Worm (Caenorhabditis elegans): ENCODE data around the gene str-252.

Gene str-252

DNA sequence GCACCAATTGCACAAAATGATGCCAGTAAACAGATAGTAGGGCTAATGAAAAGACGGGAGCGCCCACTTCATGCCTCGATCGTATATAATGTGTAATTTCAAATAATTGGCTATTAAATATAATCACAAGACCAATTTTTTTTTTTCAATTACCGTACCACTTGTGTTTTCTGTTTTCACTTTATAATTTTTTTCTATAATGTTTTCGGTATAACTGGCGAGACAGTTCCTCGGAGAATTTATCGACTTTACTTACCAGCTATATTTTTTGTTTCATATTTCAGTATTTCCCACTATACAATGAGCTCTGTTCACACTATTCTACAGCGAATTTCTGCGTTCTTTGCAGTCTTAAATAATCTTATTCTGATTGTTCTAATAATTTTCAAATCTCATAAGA is at the start of gene str-252:
Gene str-252 (plus strand): TSS at position 301 of the 400 bp plus-strand sequence.
- no peak for TF ChIP-seq ccch-3 (GFP tag; optimal IDR thresholded peaks at IDR 0.05)
- no peak for TF ChIP-seq ztf-18 (tag; optimal IDR thresholded peaks at IDR 0.05)
- TF ChIP-seq nfya-2 (GFP tag; IDR thresholded peaks at IDR 0.05), result no peak
- no peak for TF ChIP-seq tbp1 (GFP tag; optimal IDR thresholded peaks at IDR 0.05)
- no peak for TF ChIP-seq lin-54 (GFP tag; optimal IDR thresholded peaks at IDR 0.05)
- TF ChIP-seq madf-6 (GFP tag; IDR thresholded peaks at IDR 0.05), result no peak
- no peak for TF ChIP-seq attf-6 (GFP tag; IDR thresholded peaks at IDR 0.05)
- no peak for TF ChIP-seq egl-44 (GFP tag; IDR thresholded peaks at IDR 0.05)

DNA sequence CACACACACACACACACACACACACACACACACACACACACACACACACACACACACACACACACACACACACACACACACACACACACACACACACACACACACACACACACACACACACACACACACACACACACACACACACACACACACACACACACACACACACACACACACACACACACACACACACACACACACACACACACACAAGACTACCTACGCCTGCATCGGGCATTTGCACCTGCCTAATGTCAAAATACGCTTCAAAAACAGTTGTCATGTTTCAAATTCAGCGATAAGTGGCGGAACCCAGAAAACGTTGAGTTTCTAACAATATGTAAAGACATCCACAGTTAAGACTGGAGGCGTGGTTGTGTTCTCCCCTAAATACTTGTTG is 47.4 kb upstream of the str-252 start:
- TF ChIP-seq ceh-27 (GFP tag; optimal IDR thresholded peaks at IDR 0.05) (peak; percentile 10), egrh-3 (GFP tag; IDR thresholded peaks at IDR 0.05) (peak; percentile 76; the same call in 1 of the 2 replicates)

DNA sequence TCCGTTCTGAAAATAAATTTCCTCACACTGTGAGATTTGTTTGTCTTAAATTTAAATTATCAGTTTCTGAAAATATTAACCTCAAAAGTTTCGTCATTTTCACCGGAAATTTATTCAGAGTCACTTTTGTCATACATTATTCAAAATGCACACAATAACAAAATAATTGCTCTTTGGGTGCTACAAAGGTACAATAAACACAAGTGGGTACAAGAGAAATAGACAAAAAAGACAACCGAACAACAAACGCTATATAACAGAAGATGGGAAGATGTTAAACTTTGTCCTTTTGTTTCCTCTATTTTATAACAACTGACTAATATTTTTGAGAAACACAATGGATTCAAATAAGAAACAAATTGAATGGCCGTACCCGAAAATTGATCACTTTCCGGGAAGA is 46.7 kb upstream of the str-252 start:
- no peak for TF ChIP-seq D2030.7 (GFP tag; IDR thresholded peaks at IDR 0.05)

DNA sequence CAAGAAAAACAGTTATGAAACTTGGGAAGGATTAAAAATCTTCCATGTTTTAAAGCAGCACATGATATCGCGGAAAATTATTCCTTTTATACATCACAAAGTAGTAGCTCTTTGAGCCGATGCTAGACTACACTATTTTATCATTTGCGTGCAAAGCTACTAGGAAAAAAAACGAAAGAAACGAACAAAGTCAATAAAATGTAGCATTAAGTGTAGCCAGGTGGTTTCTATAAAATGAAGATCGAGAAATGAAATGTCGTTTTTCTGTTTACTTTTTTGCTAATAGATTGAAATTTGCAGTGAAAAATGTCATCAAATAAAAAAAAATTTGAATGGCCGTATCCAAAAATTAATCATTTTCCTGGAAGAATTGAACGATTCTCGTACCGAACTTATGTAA is 43.4 kb upstream of the str-252 start, which contains the start of gene cpt-5:
Gene cpt-5 (plus strand): TSS at position 301 of the 400 bp plus-strand sequence.
- TF ChIP-seq hsf-1 (GFP tag; IDR thresholded peaks at IDR 0.05), result no peak

DNA sequence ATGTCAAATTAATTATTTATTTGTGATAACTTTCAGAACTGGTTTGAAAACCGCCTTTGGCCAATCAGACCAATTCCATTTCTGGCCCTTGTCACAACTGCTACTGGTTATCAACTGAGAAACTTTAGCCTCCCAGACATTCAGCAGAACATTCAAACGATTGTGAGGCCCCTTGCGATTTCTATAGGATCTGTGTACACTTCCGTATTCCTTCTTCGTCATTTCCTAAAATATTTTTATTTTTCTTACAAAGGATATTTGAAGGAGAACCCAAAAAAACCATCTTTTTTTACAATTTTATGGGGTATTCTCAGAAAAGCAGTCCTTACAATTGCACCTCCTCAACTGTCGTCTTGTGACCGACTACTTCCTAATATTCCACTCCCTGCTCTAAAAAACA is 43.0 kb upstream of the str-252 start:
- TF ChIP-seq dpff-1 (tag; optimal IDR thresholded peaks at IDR 0.05) (no peak), lin-40 (tag; optimal IDR thresholded peaks at IDR 0.05) (no peak), snpc-4 (GFP tag; optimal IDR thresholded peaks at IDR 0.05) (no peak), snpc-4 (tag; optimal IDR thresholded peaks at IDR 0.05) (no peak)

DNA sequence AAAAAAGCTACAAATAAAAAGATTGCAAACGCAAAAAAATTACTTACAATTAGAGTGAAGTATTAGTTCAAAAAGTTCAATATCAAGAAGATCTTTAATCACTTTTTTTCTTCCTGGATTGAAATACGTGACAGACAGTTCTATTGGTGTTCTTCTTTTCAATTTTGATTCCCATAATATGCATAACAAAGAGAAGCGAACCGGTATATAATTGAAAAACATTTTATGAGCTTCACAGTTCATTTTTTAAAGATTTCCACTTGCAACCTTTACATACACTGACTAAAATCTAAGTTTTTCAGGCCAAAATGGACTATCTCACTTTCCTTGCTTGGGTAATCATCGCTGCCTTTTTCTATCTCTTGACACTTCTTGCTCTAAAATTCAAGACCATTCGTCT is 39.8 kb upstream of the str-252 start, which contains the start of gene T22G5.1:
Gene T22G5.1 (plus strand): TSS at position 301 of the 400 bp plus-strand sequence.
- TF ChIP-seq die-1 (tag; optimal IDR thresholded peaks at IDR 0.05), result no peak
- TF ChIP-seq ekl-4 (GFP tag; IDR thresholded peaks at IDR 0.05), result no peak
- no peak for TF ChIP-seq K12H6.12 (tag; optimal IDR thresholded peaks at IDR 0.05)
- TF ChIP-seq Y79H2A.3 (GFP tag; conservative IDR thresholded peaks at IDR 0.05), result no peak
- no peak for TF ChIP-seq ztf-3 (GFP tag; optimal IDR thresholded peaks at IDR 0.05)
- no peak for TF ChIP-seq bed-1 (GFP tag; IDR thresholded peaks at IDR 0.05)
- no peak for TF ChIP-seq hrde-1 (tag; optimal IDR thresholded peaks at IDR 0.05; ENCODE audit: borderline replicate concordance)
- TF ChIP-seq egl-44 (GFP tag; IDR thresholded peaks at IDR 0.05), result no peak
- no peak for TF ChIP-seq ceh-91 (GFP tag; IDR thresholded peaks at IDR 0.05)
- TF ChIP-seq madf-6 (GFP tag; IDR thresholded peaks at IDR 0.05), result no peak
- TF ChIP-seq akir-1 (GFP tag; optimal IDR thresholded peaks at IDR 0.05), result no peak
- TF ChIP-seq F57C9.4 (tag; optimal IDR thresholded peaks at IDR 0.05), result no peak
- TF ChIP-seq rpc-1 (optimal IDR thresholded peaks at IDR 0.05), result no peak
- TF ChIP-seq rpc-1 (tag; optimal IDR thresholded peaks at IDR 0.05), result no peak
- TF ChIP-seq ceh-79 (tag; optimal IDR thresholded peaks at IDR 0.05), result no peak
- TF ChIP-seq tlf-1 (GFP tag; optimal IDR thresholded peaks at IDR 0.05), result no peak
- no peak for TF ChIP-seq dpff-1 (tag; optimal IDR thresholded peaks at IDR 0.05)
- TF ChIP-seq ceh-40 (GFP tag; IDR thresholded peaks at IDR 0.05), result no peak

All from whole organism, young adult.